In the genomic region with DNA sequence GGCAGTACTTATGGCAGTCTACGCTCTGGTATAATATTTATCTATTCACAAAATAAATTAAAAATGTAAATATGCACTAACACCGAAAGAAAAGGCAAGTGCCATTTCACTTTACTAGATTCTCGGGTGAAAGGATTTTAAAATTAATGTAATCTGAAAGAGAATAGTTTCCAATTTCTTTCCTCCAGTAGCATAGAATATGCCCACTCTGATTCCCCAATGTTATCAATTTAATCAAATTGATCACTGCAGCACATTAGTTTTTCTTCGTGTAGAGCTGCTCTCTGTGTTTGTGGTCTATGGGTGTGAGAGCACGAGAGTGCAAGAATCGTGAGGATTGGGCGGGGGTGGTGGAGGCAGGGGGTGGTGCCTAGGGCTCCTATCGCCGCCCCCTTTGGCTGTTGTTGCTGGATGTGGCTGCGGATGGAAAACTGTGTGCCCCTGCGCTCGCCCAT, we compare ENCODE assay signal across 1 fruit fly cellular context.
TF ChIP-seq lines count a peak whose summit lies in the region.

No protein-coding gene starts in this region.

TF ChIP-seq in whole organism, embryonic, 481 proteins besides CTCF, POLR2A, EP300 and RAD21 (continued from another document and continues in another):
- TF ChIP-seq fd102C (GFP tag; optimal IDR thresholded peaks at IDR 0.05; lab: Kevin White, UChicago) = peak; percentile 26
- peak; percentile 95 for TF ChIP-seq Asciz (GFP tag; optimal IDR thresholded peaks at IDR 0.05; lab: Kevin White, UChicago)
- peak; percentile 91 for TF ChIP-seq Med (GFP tag; lab: Kevin White, UChicago)
- no peak for TF ChIP-seq CG2199 (GFP tag; IDR thresholded peaks at IDR 0.05; lab: Robert Waterston, UW)
- TF ChIP-seq sisA (GFP tag; IDR thresholded peaks at IDR 0.05; lab: Robert Waterston, UW) = peak; percentile 74
- TF ChIP-seq fd96Cb (tag; optimal IDR thresholded peaks at IDR 0.05; lab: Kevin White, UChicago) = peak; percentile 88
- TF ChIP-seq Max (GFP tag; optimal IDR thresholded peaks at IDR 0.05; lab: Kevin White, UChicago) = peak; percentile 81
- TF ChIP-seq org-1 (GFP tag; optimal IDR thresholded peaks at IDR 0.05; lab: Kevin White, UChicago) = peak; percentile 76
- TF ChIP-seq Camta (GFP tag; optimal IDR thresholded peaks at IDR 0.05; lab: Kevin White, UChicago) = peak; percentile 75
- TF ChIP-seq tll (GFP tag; optimal IDR thresholded peaks at IDR 0.05; lab: Kevin White, UChicago) = peak in 1 of 2 experiments; percentile 5
- peak; percentile 87 for TF ChIP-seq unpg (GFP tag; optimal IDR thresholded peaks at IDR 0.05; lab: Kevin White, UChicago)
- TF ChIP-seq BEAF-32 (GFP tag; optimal IDR thresholded peaks at IDR 0.05; lab: Kevin White, UChicago) = no peak
- TF ChIP-seq bab2 (GFP tag; optimal IDR thresholded peaks at IDR 0.05; lab: Kevin White, UChicago) = peak; percentile 63
- TF ChIP-seq dmrt11E (tag; optimal IDR thresholded peaks at IDR 0.05; lab: Kevin White, UChicago) = peak; percentile 95
- peak; percentile 95 for TF ChIP-seq crol (GFP tag; IDR thresholded peaks at IDR 0.05; lab: Robert Waterston, UW)
- no peak for TF ChIP-seq HmgZ (tag; optimal IDR thresholded peaks at IDR 0.05; lab: Kevin White, UChicago)
- peak; percentile 89 for TF ChIP-seq CG3407 (GFP tag; optimal IDR thresholded peaks at IDR 0.05; lab: Kevin White, UChicago)
- TF ChIP-seq rib (GFP tag; IDR thresholded peaks at IDR 0.05; lab: Robert Waterston, UW) = no peak
- TF ChIP-seq CG10147 (GFP tag; optimal IDR thresholded peaks at IDR 0.05; lab: Kevin White, UChicago) = peak; percentile 35
- peak; percentile 77 for TF ChIP-seq CG17385 (GFP tag; optimal IDR thresholded peaks at IDR 0.05; lab: Kevin White, UChicago)
- TF ChIP-seq HLHmδ (GFP tag; optimal IDR thresholded peaks at IDR 0.05; lab: Kevin White, UChicago) = no peak
- no peak for TF ChIP-seq Kr (GFP tag; optimal IDR thresholded peaks at IDR 0.05; lab: Kevin White, UChicago)
- no peak for TF ChIP-seq Deaf1 (tag; optimal IDR thresholded peaks at IDR 0.05; lab: Kevin White, UChicago)
- peak; percentile 55; the same call in 1 of the 2 replicates for TF ChIP-seq CG32767 (GFP tag; IDR thresholded peaks at IDR 0.05; lab: Robert Waterston, UW)
- no peak for TF ChIP-seq exex (tag; optimal IDR thresholded peaks at IDR 0.05; lab: Kevin White, UChicago)
- peak in 1 of 2 experiments; percentile 92 for TF ChIP-seq eve (GFP tag; optimal IDR thresholded peaks at IDR 0.05; lab: Kevin White, UChicago)
- TF ChIP-seq pan (optimal IDR thresholded peaks at IDR 0.05; lab: Kevin White, UChicago) = no peak
- TF ChIP-seq pan (GFP tag; optimal IDR thresholded peaks at IDR 0.05 in 1 of 2, IDR thresholded peaks at IDR 0.05 in 1 of 2) = peak in 1 of 2 experiments; percentile 62
- TF ChIP-seq CG18262 (tag; optimal IDR thresholded peaks at IDR 0.05; lab: Kevin White, UChicago) = peak; percentile 96
- TF ChIP-seq pros (GFP tag; optimal IDR thresholded peaks at IDR 0.05; lab: Kevin White, UChicago) = no peak
- peak; percentile 81 for TF ChIP-seq CG17568 (GFP tag; optimal IDR thresholded peaks at IDR 0.05; lab: Kevin White, UChicago)
- TF ChIP-seq peb (GFP tag; IDR thresholded peaks at IDR 0.05; lab: Robert Waterston, UW) = peak; percentile 63
- TF ChIP-seq CG4730 (GFP tag; IDR thresholded peaks at IDR 0.05; lab: Robert Waterston, UW) = peak; percentile 33; the same call in 1 of the 2 replicates
- TF ChIP-seq CG18764 (GFP tag; optimal IDR thresholded peaks at IDR 0.05; lab: Kevin White, UChicago) = peak; percentile 79
- no peak for TF ChIP-seq toy (GFP tag; IDR thresholded peaks at IDR 0.05; lab: Robert Waterston, UW)
- TF ChIP-seq hbn (GFP tag; IDR thresholded peaks at IDR 0.05; lab: Robert Waterston, UW; ENCODE audit: partially characterized antibody) = no peak
- peak; percentile 49 for TF ChIP-seq esg (GFP tag; conservative IDR thresholded peaks at IDR 0.05; lab: Robert Waterston, UW)
- peak; percentile 33 for TF ChIP-seq HLH54F (GFP tag; optimal IDR thresholded peaks at IDR 0.05; lab: Kevin White, UChicago)
- peak; percentile 62; the same call in 2 of the 3 replicates for TF ChIP-seq gce (GFP tag; IDR thresholded peaks at IDR 0.05; lab: Robert Waterston, UW)
- 0 out of 2 replicates have a peak, but pooled peaks have one; percentile 24 for TF ChIP-seq Rfx (GFP tag; IDR thresholded peaks at IDR 0.05; lab: Robert Waterston, UW)
- TF ChIP-seq mam (GFP tag; optimal IDR thresholded peaks at IDR 0.05; lab: Kevin White, UChicago) = peak; percentile 19
- no peak for TF ChIP-seq sob (GFP tag; IDR thresholded peaks at IDR 0.05; lab: Robert Waterston, UW)
- peak; percentile 48; the same call in 2 of the 3 replicates for TF ChIP-seq Mrtf (GFP tag; IDR thresholded peaks at IDR 0.05; lab: Robert Waterston, UW)
- peak; percentile 75 for TF ChIP-seq grau (tag; optimal IDR thresholded peaks at IDR 0.05; lab: Kevin White, UChicago)
- TF ChIP-seq pho (GFP tag; optimal IDR thresholded peaks at IDR 0.05; lab: Kevin White, UChicago) = no peak
- peak; percentile 50 for TF ChIP-seq cwo (GFP tag; optimal IDR thresholded peaks at IDR 0.05; lab: Kevin White, UChicago)
- no peak for TF ChIP-seq CG9932 (GFP tag; IDR thresholded peaks at IDR 0.05; lab: Robert Waterston, UW)
- no peak for TF ChIP-seq seq (GFP tag; IDR thresholded peaks at IDR 0.05; lab: Robert Waterston, UW)
- TF ChIP-seq CG14441 (GFP tag; IDR thresholded peaks at IDR 0.05; lab: Robert Waterston, UW) = peak; percentile 44; the same call in 1 of the 2 replicates
- peak; percentile 77 for TF ChIP-seq CG12942 (GFP tag; optimal IDR thresholded peaks at IDR 0.05; lab: Kevin White, UChicago)
- peak; percentile 84 for TF ChIP-seq CG17328 (GFP tag; IDR thresholded peaks at IDR 0.05; lab: Robert Waterston, UW)
- peak; percentile 64 for TF ChIP-seq CG12299 (tag; optimal IDR thresholded peaks at IDR 0.05; lab: Kevin White, UChicago)
- TF ChIP-seq trem (tag; optimal IDR thresholded peaks at IDR 0.05; lab: Kevin White, UChicago) = peak; percentile 89
- TF ChIP-seq gsb-n (tag; optimal IDR thresholded peaks at IDR 0.05; lab: Kevin White, UChicago) = peak; percentile 91
- peak; percentile 76 for TF ChIP-seq zen (tag; optimal IDR thresholded peaks at IDR 0.05; lab: Kevin White, UChicago)
- peak; percentile 80 for TF ChIP-seq CG7839 (tag; optimal IDR thresholded peaks at IDR 0.05; lab: Kevin White, UChicago)
- TF ChIP-seq Vsx1 (GFP tag; optimal IDR thresholded peaks at IDR 0.05; lab: Kevin White, UChicago) = peak; percentile 82
- TF ChIP-seq run (tag; optimal IDR thresholded peaks at IDR 0.05; lab: Kevin White, UChicago) = peak; percentile 66
- TF ChIP-seq CG8359 (GFP tag; optimal IDR thresholded peaks at IDR 0.05; lab: Kevin White, UChicago; ENCODE audit: borderline replicate concordance) = peak; percentile 87
- TF ChIP-seq CG32772 (GFP tag; IDR thresholded peaks at IDR 0.05; lab: Robert Waterston, UW) = peak; percentile 67; the same call in 1 of the 2 replicates
- TF ChIP-seq bbx (GFP tag; IDR thresholded peaks at IDR 0.05; lab: Robert Waterston, UW; ENCODE audit: partially characterized antibody) = no peak
- TF ChIP-seq CG12391 (tag; optimal IDR thresholded peaks at IDR 0.05; lab: Kevin White, UChicago) = peak; percentile 87
- TF ChIP-seq tup (GFP tag; optimal IDR thresholded peaks at IDR 0.05; lab: Kevin White, UChicago) = peak; percentile 64
- no peak for TF ChIP-seq CG43689 (GFP tag; IDR thresholded peaks at IDR 0.05; lab: Robert Waterston, UW)
- TF ChIP-seq zf30C (GFP tag; optimal IDR thresholded peaks at IDR 0.05; lab: Kevin White, UChicago) = peak; percentile 80
- peak; percentile 55 for TF ChIP-seq CG11398 (GFP tag; optimal IDR thresholded peaks at IDR 0.05; lab: Kevin White, UChicago)
- TF ChIP-seq lola (GFP tag; optimal IDR thresholded peaks at IDR 0.05; lab: Kevin White, UChicago) = peak in 1 of 3 experiments; percentile 97
- peak; percentile 52 for TF ChIP-seq jing (GFP tag; optimal IDR thresholded peaks at IDR 0.05; lab: Kevin White, UChicago)
- peak; percentile 64 for TF ChIP-seq CG8281 (tag; optimal IDR thresholded peaks at IDR 0.05; lab: Kevin White, UChicago)
- peak; percentile 48 for TF ChIP-seq maf-S (GFP tag; optimal IDR thresholded peaks at IDR 0.05; lab: Kevin White, UChicago)
- TF ChIP-seq Lhr (GFP tag; optimal IDR thresholded peaks at IDR 0.05; lab: Kevin White, UChicago) = peak; percentile 86
- TF ChIP-seq CG7928 (GFP tag; optimal IDR thresholded peaks at IDR 0.05; lab: Kevin White, UChicago) = no peak
- TF ChIP-seq Hmx (GFP tag; optimal IDR thresholded peaks at IDR 0.05; lab: Kevin White, UChicago) = no peak
- no peak for TF ChIP-seq Scr (GFP tag; IDR thresholded peaks at IDR 0.05; lab: Robert Waterston, UW; ENCODE audit: partially characterized antibody)
- no peak for TF ChIP-seq Dp (GFP tag; optimal IDR thresholded peaks at IDR 0.05; lab: Kevin White, UChicago)
- TF ChIP-seq ara (GFP tag; IDR thresholded peaks at IDR 0.05; lab: Robert Waterston, UW) = peak; percentile 88
- TF ChIP-seq CG16863 (GFP tag; optimal IDR thresholded peaks at IDR 0.05; lab: Kevin White, UChicago) = peak; percentile 73
- TF ChIP-seq CG9817 (tag; optimal IDR thresholded peaks at IDR 0.05; lab: Kevin White, UChicago) = peak; percentile 35
- TF ChIP-seq NfI (GFP tag; optimal IDR thresholded peaks at IDR 0.05; lab: Kevin White, UChicago) = peak; percentile 79
- no peak for TF ChIP-seq Doc2 (GFP tag; IDR thresholded peaks at IDR 0.05; lab: Robert Waterston, UW)
- TF ChIP-seq CG4404 (GFP tag; IDR thresholded peaks at IDR 0.05; lab: Robert Waterston, UW) = peak; percentile 59
- TF ChIP-seq CG14710 (tag; optimal IDR thresholded peaks at IDR 0.05; lab: Kevin White, UChicago) = peak; percentile 95
- TF ChIP-seq salm (tag; optimal IDR thresholded peaks at IDR 0.05; lab: Kevin White, UChicago) = peak; percentile 73
- TF ChIP-seq CG9609 (GFP tag; optimal IDR thresholded peaks at IDR 0.05; lab: Kevin White, UChicago) = peak; percentile 44
- peak; percentile 77 for TF ChIP-seq CG1602 (GFP tag; optimal IDR thresholded peaks at IDR 0.05; lab: Kevin White, UChicago)
- TF ChIP-seq CG30403 (GFP tag; optimal IDR thresholded peaks at IDR 0.05; lab: Kevin White, UChicago) = peak; percentile 87
- no peak for TF ChIP-seq schlank (tag; optimal IDR thresholded peaks at IDR 0.05; lab: Kevin White, UChicago)
- TF ChIP-seq CG17802 (tag; optimal IDR thresholded peaks at IDR 0.05; lab: Kevin White, UChicago) = peak; percentile 61
- no peak for TF ChIP-seq prd (optimal IDR thresholded peaks at IDR 0.05; lab: Kevin White, UChicago)
- peak; percentile 80 for TF ChIP-seq prd (GFP tag; IDR thresholded peaks at IDR 0.05; lab: Robert Waterston, UW)
- TF ChIP-seq HLH3B (GFP tag; IDR thresholded peaks at IDR 0.05; lab: Robert Waterston, UW) = peak; percentile 71
- peak; percentile 83 for TF ChIP-seq zfh1 (GFP tag; IDR thresholded peaks at IDR 0.05; lab: Robert Waterston, UW)
- TF ChIP-seq ATbp (GFP tag; optimal IDR thresholded peaks at IDR 0.05; lab: Kevin White, UChicago) = peak; percentile 91
- peak; percentile 55; the same call in 1 of the 2 replicates for TF ChIP-seq sim (GFP tag; IDR thresholded peaks at IDR 0.05; lab: Robert Waterston, UW)
- TF ChIP-seq nerfin-1 (tag; optimal IDR thresholded peaks at IDR 0.05; lab: Kevin White, UChicago) = peak; percentile 92
- TF ChIP-seq D19B (GFP tag; optimal IDR thresholded peaks at IDR 0.05; lab: Kevin White, UChicago) = no peak
- TF ChIP-seq Trl (optimal IDR thresholded peaks at IDR 0.05; lab: Kevin White, UChicago) = peak in 1 of 2 experiments; percentile 43
- TF ChIP-seq Trl (GFP tag; optimal IDR thresholded peaks at IDR 0.05; lab: Kevin White, UChicago) = peak; percentile 69
- TF ChIP-seq CG33557 (GFP tag; optimal IDR thresholded peaks at IDR 0.05; lab: Kevin White, UChicago) = peak; percentile 96
- no peak for TF ChIP-seq HLH4C (GFP tag; IDR thresholded peaks at IDR 0.05; lab: Robert Waterston, UW; ENCODE audit: partially characterized antibody)
- TF ChIP-seq CG6254 (GFP tag; optimal IDR thresholded peaks at IDR 0.05; lab: Kevin White, UChicago) = peak; percentile 91
- TF ChIP-seq Nf-YA (GFP tag; IDR thresholded peaks at IDR 0.05; lab: Robert Waterston, UW) = peak; percentile 67; the same call in 1 of the 2 replicates
- peak; percentile 83 for TF ChIP-seq CG1603 (tag; optimal IDR thresholded peaks at IDR 0.05; lab: Kevin White, UChicago)
- peak; percentile 70 for TF ChIP-seq CG9437 (GFP tag; optimal IDR thresholded peaks at IDR 0.05; lab: Kevin White, UChicago)
- peak in 1 of 2 experiments; percentile 88 for TF ChIP-seq Eip74EF (GFP tag; optimal IDR thresholded peaks at IDR 0.05; lab: Kevin White, UChicago)
- TF ChIP-seq D19A (tag; optimal IDR thresholded peaks at IDR 0.05; lab: Kevin White, UChicago) = peak; percentile 85
- no peak for TF ChIP-seq CG13287 (GFP tag; IDR thresholded peaks at IDR 0.05; lab: Robert Waterston, UW; ENCODE audit: partially characterized antibody)
- TF ChIP-seq Abd-B (GFP tag; optimal IDR thresholded peaks at IDR 0.05; lab: Kevin White, UChicago) = peak; percentile 84
- TF ChIP-seq dysf (GFP tag; IDR thresholded peaks at IDR 0.05; lab: Robert Waterston, UW) = peak; percentile 58; the same call in 1 of the 3 replicates
- TF ChIP-seq lmd (GFP tag; IDR thresholded peaks at IDR 0.05; lab: Robert Waterston, UW) = peak; percentile 68; the same call in 1 of the 2 replicates
- no peak for TF ChIP-seq Adf1 (GFP tag; IDR thresholded peaks at IDR 0.05; lab: Robert Waterston, UW)
- peak; percentile 62 for TF ChIP-seq scrt (GFP tag; optimal IDR thresholded peaks at IDR 0.05; lab: Kevin White, UChicago)
- TF ChIP-seq Dbx (GFP tag; IDR thresholded peaks at IDR 0.05; lab: Robert Waterston, UW) = no peak
- TF ChIP-seq CG2120 (GFP tag; optimal IDR thresholded peaks at IDR 0.05; lab: Kevin White, UChicago) = no peak
- TF ChIP-seq kni (GFP tag; optimal IDR thresholded peaks at IDR 0.05; lab: Kevin White, UChicago) = peak; percentile 54
- TF ChIP-seq Lpt (GFP tag; optimal IDR thresholded peaks at IDR 0.05; lab: Kevin White, UChicago) = no peak
- peak; percentile 74 for TF ChIP-seq CG10462 (GFP tag; optimal IDR thresholded peaks at IDR 0.05; lab: Kevin White, UChicago)
- peak; percentile 85 for TF ChIP-seq tap (tag; optimal IDR thresholded peaks at IDR 0.05; lab: Kevin White, UChicago)
- TF ChIP-seq HHEX (GFP tag; optimal IDR thresholded peaks at IDR 0.05; lab: Kevin White, UChicago) = peak; percentile 64
- peak; percentile 71 for TF ChIP-seq BtbVII (GFP tag; optimal IDR thresholded peaks at IDR 0.05; lab: Kevin White, UChicago)
- TF ChIP-seq CG3163 (GFP tag; optimal IDR thresholded peaks at IDR 0.05; lab: Kevin White, UChicago) = no peak
- TF ChIP-seq CG10431 (GFP tag; optimal IDR thresholded peaks at IDR 0.05; lab: Kevin White, UChicago) = peak; percentile 88
- peak; percentile 94 for TF ChIP-seq Ets65A (GFP tag; lab: Kevin White, UChicago)
- TF ChIP-seq pum (GFP tag; optimal IDR thresholded peaks at IDR 0.05; lab: Kevin White, UChicago) = peak; percentile 74
- peak; percentile 91 for TF ChIP-seq CG17829 (tag; optimal IDR thresholded peaks at IDR 0.05; lab: Kevin White, UChicago)
